Worm (Caenorhabditis elegans): ENCODE measurements around the gene fbxb-34.

Gene fbxb-34

DNA sequence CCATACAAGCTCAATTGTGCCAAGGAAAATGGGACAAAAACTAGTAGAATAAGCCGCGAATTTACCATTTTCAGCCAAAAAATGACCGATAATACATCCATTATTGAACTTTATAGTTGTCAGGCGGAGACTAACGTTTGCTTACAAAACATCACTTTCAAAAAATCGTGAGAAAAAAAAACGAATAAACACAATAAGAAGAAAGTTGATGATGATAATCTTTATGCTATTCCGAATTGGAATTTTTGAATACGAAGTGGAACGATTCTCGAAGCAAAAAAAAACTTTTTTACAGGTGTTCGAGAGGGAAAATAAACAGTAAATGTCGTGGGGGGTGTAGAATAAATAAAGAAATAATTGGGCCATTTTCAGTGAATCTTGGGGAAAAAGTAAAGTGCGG, 10.0 kb upstream of the fbxb-34 start, which contains the start of gene W08F4.7:
TSS of gene W08F4.7 (minus strand) at position 101 of the 400 bp plus-strand sequence.
- no peak for TF ChIP-seq pat-9 (tag; optimal IDR thresholded peaks at IDR 0.05)
- TF ChIP-seq ceh-45 (GFP tag; IDR thresholded peaks at IDR 0.05) = no peak
- TF ChIP-seq lim-6 (tag; optimal IDR thresholded peaks at IDR 0.05) = no peak
- TF ChIP-seq ceh-48 (tag; optimal IDR thresholded peaks at IDR 0.05) = no peak
- TF ChIP-seq dve-1 (tag; optimal IDR thresholded peaks at IDR 0.05) = no peak
- TF ChIP-seq tbx-7 (tag; optimal IDR thresholded peaks at IDR 0.05) = no peak

- TF ChIP-seq sdc-2 (tag; optimal IDR thresholded peaks at IDR 0.05) (no peak), rnt-1 (tag; optimal IDR thresholded peaks at IDR 0.05) (no peak), nfya-1 (tag; optimal IDR thresholded peaks at IDR 0.05) (no peak), ceh-45 (GFP tag; IDR thresholded peaks at IDR 0.05) (no peak), ceh-30 (tag; optimal IDR thresholded peaks at IDR 0.05) (no peak)
These were observed 8.8 kb upstream of the fbxb-34 start for ce11 chrII:578803-579202.

DNA sequence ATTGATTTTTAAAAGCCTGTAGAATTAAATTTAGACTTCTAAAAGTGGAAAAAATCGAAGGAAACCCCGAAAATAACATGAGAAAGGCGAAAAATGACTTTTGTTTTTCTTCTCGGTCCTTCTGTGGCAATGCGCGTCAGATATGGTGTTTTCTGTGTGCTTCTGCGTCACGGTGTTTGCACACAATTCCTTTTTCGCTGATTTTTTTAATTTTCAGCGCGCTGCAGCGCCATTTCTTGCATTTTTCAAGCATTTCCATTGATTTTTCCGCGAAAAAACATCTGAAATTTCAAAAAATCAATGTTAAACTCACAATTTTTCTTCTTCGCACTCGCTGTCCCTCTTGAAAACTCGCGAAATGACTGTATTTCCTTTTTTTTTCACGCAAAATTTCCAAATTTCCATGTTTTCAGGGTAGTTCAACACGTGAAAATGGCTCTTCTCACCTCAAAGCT, 7.4 kb upstream of the fbxb-34 start, which contains the start of the genes cdc-37 and W08F4.3:
TSS of gene cdc-37 (minus strand) at position 405 of the 455 bp plus-strand sequence.
TSS of gene W08F4.3 (plus strand) at position 414 of the 455 bp plus-strand sequence.
- TF ChIP-seq rnt-1 (tag; optimal IDR thresholded peaks at IDR 0.05) (no peak), unc-42 (tag; optimal IDR thresholded peaks at IDR 0.05) (peak; percentile 7), ceh-22 (tag; optimal IDR thresholded peaks at IDR 0.05) (no peak)

ce11 chrII:581983-582382, 5.7 kb upstream of the fbxb-34 start:
- no peak for TF ChIP-seq unc-42 (tag; optimal IDR thresholded peaks at IDR 0.05)
- no peak for TF ChIP-seq F13H6.1 (tag; optimal IDR thresholded peaks at IDR 0.05)
- TF ChIP-seq dmd-4 (tag; optimal IDR thresholded peaks at IDR 0.05; ENCODE audit: borderline replicate concordance) = no peak
- no peak for TF ChIP-seq sox-2 (GFP tag; IDR thresholded peaks at IDR 0.05)
- TF ChIP-seq ceh-18 (tag; optimal IDR thresholded peaks at IDR 0.05) = no peak
- TF ChIP-seq sdc-2 (tag; optimal IDR thresholded peaks at IDR 0.05) = no peak
- TF ChIP-seq fkh-10 (GFP tag; optimal IDR thresholded peaks at IDR 0.05) = no peak
- TF ChIP-seq ama-1 (optimal IDR thresholded peaks at IDR 0.05) = no peak
- no peak for TF ChIP-seq gmeb-2 (tag; optimal IDR thresholded peaks at IDR 0.05)
- no peak for TF ChIP-seq pat-9 (tag; optimal IDR thresholded peaks at IDR 0.05)
- TF ChIP-seq ceh-9 (tag; optimal IDR thresholded peaks at IDR 0.05) = no peak
- TF ChIP-seq ceh-30 (tag; optimal IDR thresholded peaks at IDR 0.05) = no peak

DNA sequence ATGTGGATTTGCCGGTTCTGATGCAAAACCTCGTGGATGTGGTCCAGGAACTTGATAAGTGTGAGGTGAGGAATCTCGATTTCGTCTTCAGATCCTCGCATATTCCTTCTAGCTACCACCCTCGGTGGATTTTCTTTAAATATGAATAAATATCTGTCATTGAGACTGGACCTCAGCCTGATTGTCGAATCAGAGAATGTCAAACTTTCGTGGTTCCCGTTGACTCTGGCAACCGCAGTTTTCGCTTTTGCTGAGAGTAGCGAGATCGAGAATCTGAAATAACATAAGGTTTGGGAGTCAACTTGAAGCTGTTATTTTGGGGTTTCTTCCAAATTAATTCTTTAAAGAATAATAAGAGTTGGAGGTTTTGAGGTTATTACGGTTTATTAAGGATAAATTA, 5.0 kb upstream of the fbxb-34 start, which contains the start of gene fbxb-14:
TSS of gene fbxb-14 (minus strand) at position 101 of the 400 bp plus-strand sequence.
- TF ChIP-seq madf-2 (tag; optimal IDR thresholded peaks at IDR 0.05) (no peak), zip-5 (tag; optimal IDR thresholded peaks at IDR 0.05) (no peak), K02D7.2 (tag; optimal IDR thresholded peaks at IDR 0.05) (no peak), unc-55 (GFP tag; optimal IDR thresholded peaks at IDR 0.05) (no peak), C08G9.2 (tag; optimal IDR thresholded peaks at IDR 0.05) (no peak), T23F11.4 (GFP tag; optimal IDR thresholded peaks at IDR 0.05) (no peak), pqm-1 (tag; optimal IDR thresholded peaks at IDR 0.05) (no peak), F13H6.1 (tag; optimal IDR thresholded peaks at IDR 0.05) (no peak), ceh-19 (GFP tag; optimal IDR thresholded peaks at IDR 0.05) (no peak), sox-2 (GFP tag; IDR thresholded peaks at IDR 0.05) (no peak), odd-2 (tag; optimal IDR thresholded peaks at IDR 0.05) (no peak), sdc-2 (tag; optimal IDR thresholded peaks at IDR 0.05) (no peak), ceh-31 (tag; optimal IDR thresholded peaks at IDR 0.05) (no peak), ttx-3 (tag; optimal IDR thresholded peaks at IDR 0.05) (no peak)

- no peak for TF ChIP-seq ceh-34 (tag; optimal IDR thresholded peaks at IDR 0.05)
- TF ChIP-seq npax-4 (tag; optimal IDR thresholded peaks at IDR 0.05) = no peak
- TF ChIP-seq ceh-18 (tag; optimal IDR thresholded peaks at IDR 0.05) = no peak
These were observed 3.2 kb upstream of the fbxb-34 start, which contains the start of the genes W08F4.12 and W08F4.13 for ce11 chrII:584321-584848. Gene W08F4.12 (minus strand): TSS chrII:584421. Gene W08F4.13 (plus strand): TSS chrII:584798.
